Worm (Caenorhabditis elegans) whole organism, L4/young adult: ENCODE data around the gene msrp-3.

Experiments used
- W03F9.2 ChIP-seq: fragments of 150-350 bp; optimal IDR thresholded peaks from 2 replicates; lab custom pipeline; 2014; ENCODE audit warnings: missing biosample characterization, missing genetic modification characterization
- him-1 ChIP-seq: sonication (generic microtip); optimal IDR thresholded peaks from 2 replicates; lab custom pipeline; 2016; ENCODE audit warnings: missing genotype, missing genetic modification reagents, missing genetic modification characterization, missing compliant biosample characterization

ce11 chrII:812917-813316 lies 1.7 kb downstream of the msrp-3 start, which contains the start of gene F46F5.5:
- TF ChIP-seq him-1 (no peak), W03F9.2 (tag; lab: Kevin White, UChicago) (no peak)
